Fruit fly (Drosophila melanogaster) Kc167 (cell line): ENCODE data around the gene CG10725.

ENCODE experiments used
- Myc ChIP-seq: fragments of >200 bp; optimal IDR thresholded peaks from 2 replicates; lab custom pipeline; 2017; ENCODE audit warnings: missing external identifiers
- Sin3A ChIP-seq: fragments of >200 bp; optimal IDR thresholded peaks from 2 replicates; lab custom pipeline; 2018; ENCODE audit warnings: missing external identifiers
- h ChIP-seq: fragments of >200 bp; optimal IDR thresholded peaks from 3 replicates; lab custom pipeline; 2018; ENCODE audit warnings: missing external identifiers
- insv ChIP-seq: fragments of >200 bp; optimal IDR thresholded peaks from 3 replicates; lab custom pipeline; 2018; ENCODE audit warnings: missing external identifiers

- TF ChIP-seq Sin3A (no peak), insv (no peak), Myc (lab: Kevin White, UChicago) (no peak), h (lab: Kevin White, UChicago) (no peak)
These were observed 47.9 kb upstream of the CG10725 start, which contains the start of gene Poc1 for dm6 chr3L:13389834-13390233.
